Worm (Caenorhabditis elegans): ENCODE results near the gene glrx-5.

DNA sequence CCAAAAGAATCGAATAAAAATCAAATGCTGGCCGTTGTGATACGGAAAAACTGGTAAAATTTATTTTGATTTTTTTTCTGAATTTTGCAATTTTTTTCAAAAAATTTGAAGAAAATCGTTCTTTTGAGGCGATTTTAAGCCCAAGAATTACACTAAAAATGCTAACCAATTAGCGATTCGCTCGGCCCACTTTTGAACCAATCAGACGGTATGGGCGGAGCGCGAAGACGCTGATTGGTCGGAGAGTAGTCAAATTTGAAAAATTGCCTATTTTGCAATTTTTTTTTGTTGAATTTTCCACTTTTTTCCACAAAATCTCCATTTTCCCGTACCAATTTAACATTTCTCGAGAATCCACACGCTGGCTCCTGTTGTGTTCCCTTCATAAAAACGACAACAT is 351 bp downstream of the glrx-5 start:
- TF ChIP-seq pqm-1 (tag; optimal IDR thresholded peaks at IDR 0.05) (no peak), ztf-11 (tag; optimal IDR thresholded peaks at IDR 0.05) (no peak), ceh-28 (tag; optimal IDR thresholded peaks at IDR 0.05) (no peak), snpc-4 (tag; optimal IDR thresholded peaks at IDR 0.05) (no peak), elt-2 (tag; optimal IDR thresholded peaks at IDR 0.05) (no peak), ceh-82 (tag; optimal IDR thresholded peaks at IDR 0.05) (no peak), R02D3.7 (tag; optimal IDR thresholded peaks at IDR 0.05) (no peak), nhr-28 (tag; optimal IDR thresholded peaks at IDR 0.05) (no peak), aly-2 (tag; optimal IDR thresholded peaks at IDR 0.05) (no peak), lsy-12 (tag; optimal IDR thresholded peaks at IDR 0.05) (no peak)

All from whole organism, L3 larva.